Worm (Caenorhabditis elegans): Measurements from ENCODE around the gene B0035.22.

- TF ChIP-seq nhr-28 (tag; optimal IDR thresholded peaks at IDR 0.05), result no peak
- TF ChIP-seq unc-86 (tag; optimal IDR thresholded peaks at IDR 0.05), result no peak
- TF ChIP-seq nhr-19 (GFP tag; conservative IDR thresholded peaks at IDR 0.05), result no peak
- no peak for TF ChIP-seq pqm-1 (tag; optimal IDR thresholded peaks at IDR 0.05)
- no peak for TF ChIP-seq mab-9 (GFP tag; IDR thresholded peaks at IDR 0.05)
- TF ChIP-seq lin-14 (GFP tag; optimal IDR thresholded peaks at IDR 0.05), result no peak
- no peak for TF ChIP-seq fos-1 (tag; optimal IDR thresholded peaks at IDR 0.05)
- TF ChIP-seq fkh-4 (tag; optimal IDR thresholded peaks at IDR 0.05; ENCODE audit: borderline replicate concordance), result no peak
- no peak for TF ChIP-seq blmp-1 (tag; optimal IDR thresholded peaks at IDR 0.05)
- no peak for TF ChIP-seq fkh-10 (GFP tag; optimal IDR thresholded peaks at IDR 0.05)
- no peak for TF ChIP-seq lir-3 (tag; optimal IDR thresholded peaks at IDR 0.05; ENCODE audit: poor library complexity)
- TF ChIP-seq nhr-237 (tag; optimal IDR thresholded peaks at IDR 0.05), result no peak
- no peak for TF ChIP-seq lsy-2 (tag; optimal IDR thresholded peaks at IDR 0.05)
These were observed 735 bp downstream of the B0035.22 start for ce11 chrIV:11315688-11316087.

Measured in whole organism, L1 larva.